Fruit fly (Drosophila melanogaster): ENCODE results near the gene ImpL2.

dm6 chr3L:4229365-4229967, 6.5 kb downstream of the ImpL2 start:
- TF ChIP-seq seq (GFP tag; IDR thresholded peaks at IDR 0.05) (no peak), fru (optimal IDR thresholded peaks at IDR 0.05) (no peak), CG4707 (GFP tag; optimal IDR thresholded peaks at IDR 0.05) (no peak), CG34422 (GFP tag; IDR thresholded peaks at IDR 0.05) (no peak), Elba2 (GFP tag; optimal IDR thresholded peaks at IDR 0.05) (no peak), cg (GFP tag; optimal IDR thresholded peaks at IDR 0.05) (no peak), CG4617 (GFP tag; optimal IDR thresholded peaks at IDR 0.05; ENCODE audit: borderline replicate concordance) (no peak), CG17802 (tag; optimal IDR thresholded peaks at IDR 0.05) (no peak), CG6854 (GFP tag; optimal IDR thresholded peaks at IDR 0.05) (no peak), CG15269 (tag; optimal IDR thresholded peaks at IDR 0.05) (no peak), CG1024 (GFP tag; IDR thresholded peaks at IDR 0.05) (no peak), sqz (GFP tag; optimal IDR thresholded peaks at IDR 0.05) (no peak)

Data from whole organism, embryonic.